Worm (Caenorhabditis elegans) whole organism, L4 larva: ENCODE data around the gene C15F1.2.

Source experiments
- F10B5.3 ChIP-seq: sonication (generic microtip); optimal IDR thresholded peaks from 2 replicates; lab custom pipeline; 2016; ENCODE audit warnings: mild to moderate bottlenecking, missing genetic modification characterization, missing compliant biosample characterization
- F26F4.8 ChIP-seq: fragments of 200-800 bp; sonication (Bioruptor generic); conservative IDR thresholded peaks from 2 replicates; pipeline ENCODE4 v1.3.6; 2022; ENCODE audit warnings: missing genetic modification characterization, missing compliant biosample characterization
- F44E2.7 ChIP-seq: fragments of 200-800 bp; sonication (Bioruptor generic); IDR thresholded peaks from 2 replicates; pipeline ENCODE4 v2.1.2; 2022; ENCODE audit warnings: missing genetic modification characterization, missing compliant biosample characterization
- T20F7.1 ChIP-seq: fragments of 200-800 bp; sonication (Bioruptor generic); optimal IDR thresholded peaks from 2 replicates; lab custom pipeline; 2018; ENCODE audit warnings: mild to moderate bottlenecking, missing genetic modification characterization, missing compliant biosample characterization
- T26A8.4 ChIP-seq: fragments of 200-800 bp; sonication (Bioruptor generic); IDR thresholded peaks from 2 replicates; pipeline ENCODE4 v1.3.6; 2022; ENCODE audit warnings: missing genetic modification characterization, missing compliant biosample characterization
- Y48G9A.11 ChIP-seq: fragments of 200-800 bp; sonication (Bioruptor generic); IDR thresholded peaks from 2 replicates; pipeline ENCODE4 v1.3.6; 2022; ENCODE audit warnings: missing genetic modification reagents, missing genetic modification characterization, missing compliant biosample characterization
- ceh-28 ChIP-seq: fragments of 150-350 bp; optimal IDR thresholded peaks from 2 replicates; lab custom pipeline; 2014; ENCODE audit warnings: missing biosample characterization, missing genetic modification reagents, missing genetic modification characterization
- ceh-44 ChIP-seq: fragments of 200-800 bp; sonication (Bioruptor generic); IDR thresholded peaks from 2 replicates; pipeline ENCODE4 v1.3.6; 2022; ENCODE audit warnings: missing genetic modification reagents, missing genetic modification characterization, missing compliant biosample characterization
- ces-1 ChIP-seq: fragments of 150-350 bp; sonication (generic microtip); optimal IDR thresholded peaks from 4 replicates; lab custom pipeline; 2014; ENCODE audit warnings: missing biosample characterization, missing genetic modification reagents, missing genetic modification characterization
- daf-16 ChIP-seq, 3 experiments: sonication (generic microtip); optimal IDR thresholded peaks; 2 replicates each; lab custom pipeline; 2016 to 2017; ENCODE audit warnings: missing genetic modification characterization in 3 of 3, missing genetic modification reagents in 3 of 3, mild to moderate bottlenecking in 2 of 3, missing compliant biosample characterization in 2 of 3, missing biosample characterization in 1 of 3, moderate library complexity in 1 of 3
- dmd-6 ChIP-seq: fragments of 200-800 bp; sonication (Bioruptor generic); IDR thresholded peaks from 2 replicates; pipeline ENCODE4 v1.3.6; 2022; ENCODE audit warnings: missing genetic modification reagents, missing genetic modification characterization, missing compliant biosample characterization
- dmd-9 ChIP-seq: fragments of 200-800 bp; sonication (Bioruptor generic); IDR thresholded peaks from 2 replicates; pipeline ENCODE4 v1.3.6; 2022; ENCODE audit warnings: missing genetic modification reagents, missing genetic modification characterization, missing compliant biosample characterization
- dpl-1 ChIP-seq: fragments of 150-350 bp; optimal IDR thresholded peaks from 2 replicates; lab custom pipeline; 2014; ENCODE audit warnings: missing biosample characterization, missing genetic modification reagents, missing genetic modification characterization
- duxl-1 ChIP-seq: sonication (generic microtip); optimal IDR thresholded peaks from 2 replicates; lab custom pipeline; 2016; ENCODE audit warnings: mild to moderate bottlenecking, missing genetic modification characterization, moderate library complexity, missing compliant biosample characterization; ENCODE audit not compliant: poor library complexity
- fkh-10 ChIP-seq: fragments of 150-350 bp; optimal IDR thresholded peaks from 2 replicates; lab custom pipeline; 2014; ENCODE audit warnings: missing biosample characterization, missing genetic modification reagents, missing genetic modification characterization
- gei-8 ChIP-seq: fragments of 200-800 bp; sonication (Bioruptor generic); optimal IDR thresholded peaks from 2 replicates; lab custom pipeline; 2018; ENCODE audit warnings: mild to moderate bottlenecking, missing genetic modification characterization, missing compliant biosample characterization
- hlh-11 ChIP-seq: fragments of 200-800 bp; sonication (Bioruptor generic); optimal IDR thresholded peaks from 2 replicates; lab custom pipeline; 2018; ENCODE audit warnings: mild to moderate bottlenecking, missing genetic modification characterization, missing compliant biosample characterization
- hmg-1.1 ChIP-seq: fragments of 200-800 bp; sonication (Bioruptor generic); IDR thresholded peaks from 2 replicates; pipeline ENCODE4 v1.3.6; 2022; ENCODE audit warnings: missing genetic modification reagents, missing genetic modification characterization, missing compliant biosample characterization
- jun-1 ChIP-seq: fragments of 150-350 bp; optimal IDR thresholded peaks from 2 replicates; lab custom pipeline; 2014; ENCODE audit warnings: missing biosample characterization, missing genetic modification reagents, missing genetic modification characterization
- lin-13 ChIP-seq: fragments of 150-350 bp; optimal IDR thresholded peaks from 2 replicates; lab custom pipeline; 2014; ENCODE audit warnings: missing biosample characterization, missing genetic modification reagents, missing genetic modification characterization
- lin-29 ChIP-seq: fragments of 200-800 bp; sonication (Bioruptor generic); IDR thresholded peaks from 2 replicates; pipeline ENCODE4 v1.3.6; 2022; ENCODE audit warnings: missing genetic modification reagents, missing genetic modification characterization, missing compliant biosample characterization
- lir-3 ChIP-seq: sonication (generic microtip); optimal IDR thresholded peaks from 2 replicates; lab custom pipeline; 2016; ENCODE audit warnings: mild to moderate bottlenecking, missing genetic modification characterization, missing compliant biosample characterization
- lsy-2 ChIP-seq, 2 experiments: fragments of 150-350 bp in 1 of 2; sonication (generic microtip) in 1 of 2; optimal IDR thresholded peaks; 2 replicates each; lab custom pipeline; 2014 to 2017; ENCODE audit warnings: missing biosample characterization in 2 of 2, missing genetic modification characterization in 2 of 2
- mep-1 ChIP-seq: fragments of 150-350 bp; sonication (generic microtip); optimal IDR thresholded peaks from 3 replicates; lab custom pipeline; 2014; ENCODE audit warnings: missing biosample characterization, missing genetic modification characterization
- mxl-2 ChIP-seq: fragments of 200-800 bp; sonication (Bioruptor generic); conservative IDR thresholded peaks from 2 replicates; pipeline ENCODE4 v1.3.6; 2022; ENCODE audit warnings: missing genetic modification reagents, missing genetic modification characterization, missing compliant biosample characterization
- nhr-111 ChIP-seq: fragments of 200-800 bp; sonication (Bioruptor generic); optimal IDR thresholded peaks from 2 replicates; lab custom pipeline; 2018; ENCODE audit warnings: mild to moderate bottlenecking, missing genetic modification characterization, missing compliant biosample characterization
- nhr-28 ChIP-seq: fragments of 150-350 bp; optimal IDR thresholded peaks from 2 replicates; lab custom pipeline; 2014; ENCODE audit warnings: missing biosample characterization, missing genetic modification characterization
- nhr-48 ChIP-seq: sonication (generic microtip); optimal IDR thresholded peaks from 2 replicates; lab custom pipeline; 2016; ENCODE audit warnings: mild to moderate bottlenecking, missing genetic modification characterization, missing compliant biosample characterization
- nhr-76 ChIP-seq: fragments of 150-350 bp; optimal IDR thresholded peaks from 2 replicates; lab custom pipeline; 2014; ENCODE audit warnings: missing biosample characterization, missing genetic modification characterization
- spr-1 ChIP-seq: sonication (generic microtip); optimal IDR thresholded peaks from 2 replicates; lab custom pipeline; 2016; ENCODE audit warnings: mild to moderate bottlenecking, missing genetic modification characterization, missing compliant biosample characterization
- unc-62 ChIP-seq, 3 experiments: fragments of 150-350 bp in 1 of 3; sonication (generic microtip); optimal IDR thresholded peaks in 2 of 3; peaks in 1 of 3; 1 replicate in 1 of 3; 2 replicates in 2 of 3; lab custom pipeline; 2014 to 2017; ENCODE audit warnings: missing biosample characterization in 3 of 3, missing genetic modification characterization in 3 of 3, missing genetic modification reagents in 3 of 3, missing genotype in 1 of 3

The C15F1.2 gene

ce11 chrII:6979646-6980045, at the start of gene C15F1.2:
Gene C15F1.2, plus strand, starts transcription at chrII:6979953.
- TF ChIP-seq dpl-1 (GFP tag; lab: Kevin White, UChicago) (no peak), nhr-76 (tag; lab: Kevin White, UChicago) (no peak), F10B5.3 (tag; lab: Kevin White, UChicago) (no peak), unc-62 (GFP tag; optimal IDR thresholded peaks at IDR 0.05 in 1 of 2; lab: Kevin White, UChicago) (peak in 1 of 2 experiments; percentile 9), unc-62 (tag; optimal IDR thresholded peaks at IDR 0.05; lab: Kevin White, UChicago) (no peak), jun-1 (tag; lab: Kevin White, UChicago) (no peak), F44E2.7 (no peak), nhr-111 (GFP tag; lab: Kevin White, UChicago) (no peak)
- TF ChIP-seq, all 104 proteins: peak for 1

- TF ChIP-seq hmg-1.1 (GFP tag; lab: Robert Waterston, UW) (no peak), F26F4.8 (no peak), lsy-2 (tag; optimal IDR thresholded peaks at IDR 0.05; lab: Kevin White, UChicago) (peak in 1 of 2 experiments; percentile 20), nhr-48 (no peak), Y48G9A.11 (GFP tag; lab: Robert Waterston, UW) (no peak), hlh-11 (tag; lab: Kevin White, UChicago) (peak; percentile 19), lin-29 (GFP tag; lab: Robert Waterston, UW) (no peak), mep-1 (tag; lab: Kevin White, UChicago) (no peak), lin-13 (GFP tag; lab: Kevin White, UChicago) (no peak), duxl-1 (no peak), mxl-2 (GFP tag; lab: Robert Waterston, UW) (no peak)
Observed at ce11 chrII:6930072-6930471, 49.7 kb upstream of the C15F1.2 start.

- TF ChIP-seq ceh-28 (tag; lab: Kevin White, UChicago) (peak; percentile 64), dmd-6 (GFP tag; lab: Robert Waterston, UW) (no peak), unc-62 (GFP tag; optimal IDR thresholded peaks at IDR 0.05 in 1 of 2; lab: Kevin White, UChicago) (peak in 1 of 2 experiments; percentile 37), unc-62 (tag; optimal IDR thresholded peaks at IDR 0.05; lab: Kevin White, UChicago) (no peak), daf-16 (GFP tag; optimal IDR thresholded peaks at IDR 0.05; lab: Kevin White, UChicago) (no peak), daf-16 (tag; optimal IDR thresholded peaks at IDR 0.05; lab: Kevin White, UChicago) (peak; percentile 40), nhr-28 (tag; lab: Kevin White, UChicago) (no peak), T20F7.1 (GFP tag; lab: Kevin White, UChicago) (no peak)
Observed at ce11 chrII:6932978-6933377, 46.8 kb upstream of the C15F1.2 start.

ce11 chrII:6934729-6935128, 45.0 kb upstream of the C15F1.2 start:
- peak in 1 of 2 experiments; percentile 8 for TF ChIP-seq daf-16 (GFP tag; optimal IDR thresholded peaks at IDR 0.05; lab: Kevin White, UChicago)
- TF ChIP-seq daf-16 (tag; optimal IDR thresholded peaks at IDR 0.05; lab: Kevin White, UChicago) = no peak
- TF ChIP-seq ceh-28 (tag; lab: Kevin White, UChicago) = peak; percentile 54
- no peak for TF ChIP-seq fkh-10 (GFP tag; lab: Kevin White, UChicago)

ce11 chrII:6935975-6936374, 43.8 kb upstream of the C15F1.2 start:
- TF ChIP-seq duxl-1 (no peak), nhr-48 (no peak), ceh-44 (GFP tag; lab: Robert Waterston, UW) (no peak), ces-1 (GFP tag; lab: Kevin White, UChicago) (no peak), lin-13 (GFP tag; lab: Kevin White, UChicago) (no peak), hmg-1.1 (GFP tag; lab: Robert Waterston, UW) (no peak), lir-3 (tag; lab: Kevin White, UChicago) (no peak), dmd-9 (GFP tag; lab: Robert Waterston, UW) (no peak), T26A8.4 (GFP tag; lab: Robert Waterston, UW) (no peak), gei-8 (GFP tag; lab: Kevin White, UChicago) (no peak), spr-1 (tag; lab: Kevin White, UChicago) (no peak)
- TF ChIP-seq, all 104 proteins: peak for 0
